Worm (Caenorhabditis elegans) whole organism, L1 larva: ENCODE data around the gene Y48A6C.4.

Experiments used
- C16A3.4 ChIP-seq: fragments of 150-350 bp; optimal IDR thresholded peaks from 2 replicates; lab custom pipeline; 2014; ENCODE audit warnings: missing biosample characterization, missing genetic modification characterization
- Y116A8C.19 ChIP-seq: sonication (generic microtip); optimal IDR thresholded peaks from 2 replicates; lab custom pipeline; 2016; ENCODE audit warnings: missing compliant biosample characterization, missing genetic modification characterization, borderline replicate concordance
- ama-1 ChIP-seq: fragments of 150-350 bp; optimal IDR thresholded peaks from 2 replicates; lab custom pipeline; 2014
- blmp-1 ChIP-seq: fragments of 150-350 bp; optimal IDR thresholded peaks from 2 replicates; lab custom pipeline; 2014; ENCODE audit warnings: missing biosample characterization, missing genetic modification characterization
- ceh-63 ChIP-seq: fragments of 200-800 bp; sonication (Bioruptor generic); optimal IDR thresholded peaks from 2 replicates; lab custom pipeline; 2018; ENCODE audit warnings: mild to moderate bottlenecking, missing genetic modification characterization, missing compliant biosample characterization
- ceh-88 ChIP-seq: fragments of 200-800 bp; sonication (Bioruptor generic); IDR thresholded peaks from 2 replicates; pipeline ENCODE4 v1.3.6; 2022; ENCODE audit warnings: missing genetic modification characterization, missing compliant biosample characterization
- ces-1 ChIP-seq: fragments of 150-350 bp; optimal IDR thresholded peaks from 2 replicates; lab custom pipeline; 2014; ENCODE audit warnings: missing biosample characterization, missing genetic modification reagents, missing genetic modification characterization
- dpl-1 ChIP-seq, 3 experiments: fragments of 150-350 bp in 2 of 3; sonication (generic microtip) in 1 of 3; optimal IDR thresholded peaks; 2 replicates each; lab custom pipeline; 2014 to 2017; ENCODE audit warnings: missing biosample characterization in 3 of 3, missing genetic modification characterization in 3 of 3, missing genetic modification reagents in 3 of 3
- efl-1 ChIP-seq, 4 experiments: fragments of 150-350 bp; optimal IDR thresholded peaks in 3 of 4; peaks in 1 of 4; 1 replicate in 1 of 4; 2 replicates in 3 of 4; lab custom pipeline; 2014; ENCODE audit warnings: missing biosample characterization in 2 of 4, missing genetic modification characterization in 2 of 4, missing genetic modification reagents in 2 of 4
- elt-3 ChIP-seq, 6 experiments: fragments of 150-350 bp in 1 of 6; sonication (generic microtip); optimal IDR thresholded peaks; 2 replicates each; lab custom pipeline; 2017 to 2018; ENCODE audit warnings: missing biosample characterization in 6 of 6, missing genetic modification characterization in 6 of 6, inconsistent platforms in 1 of 6
- ets-5 ChIP-seq: fragments of 200-800 bp; sonication (Bioruptor generic); IDR thresholded peaks from 2 replicates; pipeline ENCODE4 v1.3.6; 2022; ENCODE audit warnings: missing genetic modification characterization, missing compliant biosample characterization
- fos-1 ChIP-seq: fragments of 150-350 bp; optimal IDR thresholded peaks from 2 replicates; lab custom pipeline; 2014; ENCODE audit warnings: missing biosample characterization, missing genetic modification characterization
- grh-1 ChIP-seq: fragments of 200-800 bp; sonication (Bioruptor generic); IDR thresholded peaks from 2 replicates; pipeline ENCODE4 v1.3.6; 2022; ENCODE audit warnings: missing genetic modification reagents, missing genetic modification characterization, missing compliant biosample characterization
- hpl-2 ChIP-seq: fragments of 150-350 bp; optimal IDR thresholded peaks from 2 replicates; lab custom pipeline; 2014; ENCODE audit warnings: missing biosample characterization, missing genetic modification reagents, missing genetic modification characterization
- irx-1 ChIP-seq: sonication (generic microtip); optimal IDR thresholded peaks from 2 replicates; lab custom pipeline; 2016; ENCODE audit warnings: missing genetic modification characterization, missing compliant biosample characterization
- isw-1 ChIP-seq: fragments of 200-800 bp; sonication (Bioruptor generic); IDR thresholded peaks from 2 replicates; pipeline ENCODE4 v1.3.6; 2022; ENCODE audit warnings: missing genetic modification characterization, missing compliant biosample characterization
- jun-1 ChIP-seq: fragments of 150-350 bp; optimal IDR thresholded peaks from 2 replicates; lab custom pipeline; 2014; ENCODE audit warnings: missing biosample characterization, missing genetic modification reagents, missing genetic modification characterization
- lsy-2 ChIP-seq, 2 experiments: fragments of 150-350 bp; optimal IDR thresholded peaks; 2 replicates each; lab custom pipeline; 2014; ENCODE audit warnings: missing biosample characterization in 2 of 2, missing genetic modification characterization in 2 of 2
- mab-9 ChIP-seq: fragments of 200-800 bp; sonication (Bioruptor generic); IDR thresholded peaks from 2 replicates; pipeline ENCODE4 v1.3.6; 2022; ENCODE audit warnings: missing genetic modification reagents, missing genetic modification characterization, missing compliant biosample characterization
- mdl-1 ChIP-seq, 2 experiments: fragments of 150-350 bp; optimal IDR thresholded peaks; 2 replicates each; lab custom pipeline; 2014 to 2017; ENCODE audit warnings: missing biosample characterization in 2 of 2, missing genetic modification characterization in 2 of 2, inconsistent platforms in 1 of 2
- mep-1 ChIP-seq: fragments of 150-350 bp; optimal IDR thresholded peaks from 2 replicates; lab custom pipeline; 2014; ENCODE audit warnings: missing biosample characterization, missing genetic modification characterization
- nhr-19 ChIP-seq: fragments of 200-800 bp; sonication (Bioruptor generic); conservative IDR thresholded peaks from 2 replicates; pipeline ENCODE4 v1.3.6; 2022; ENCODE audit warnings: missing genetic modification characterization, missing compliant biosample characterization
- nhr-20 ChIP-seq: sonication (generic microtip); optimal IDR thresholded peaks from 2 replicates; lab custom pipeline; 2016; ENCODE audit warnings: mild to moderate bottlenecking, missing genetic modification characterization, missing compliant biosample characterization
- nhr-237 ChIP-seq: fragments of 150-350 bp; optimal IDR thresholded peaks from 2 replicates; lab custom pipeline; 2014; ENCODE audit warnings: missing biosample characterization, missing genetic modification characterization
- nhr-28 ChIP-seq: fragments of 150-350 bp; optimal IDR thresholded peaks from 2 replicates; lab custom pipeline; 2014; ENCODE audit warnings: missing biosample characterization, missing genetic modification characterization
- nhr-47 ChIP-seq: sonication (generic microtip); optimal IDR thresholded peaks from 2 replicates; lab custom pipeline; 2016; ENCODE audit warnings: mild to moderate bottlenecking, missing genetic modification characterization, moderate library complexity, missing compliant biosample characterization
- nhr-71 ChIP-seq: sonication (generic microtip); optimal IDR thresholded peaks from 2 replicates; lab custom pipeline; 2016; ENCODE audit warnings: mild to moderate bottlenecking, missing genetic modification characterization, moderate library complexity, missing compliant biosample characterization
- nhr-77 ChIP-seq: fragments of 150-350 bp; optimal IDR thresholded peaks from 2 replicates; lab custom pipeline; 2014; ENCODE audit warnings: missing biosample characterization, missing genetic modification characterization
- nhr-85 ChIP-seq: sonication (generic microtip); peaks from one replicate; lab custom pipeline; 2016; ENCODE audit warnings: missing genetic modification characterization, inconsistent platforms, missing compliant biosample characterization
- nhr-90 ChIP-seq: sonication (generic microtip); optimal IDR thresholded peaks from 2 replicates; lab custom pipeline; 2016; ENCODE audit warnings: mild to moderate bottlenecking, missing genetic modification characterization, missing compliant biosample characterization; ENCODE audit not compliant: poor library complexity
- pax-3 ChIP-seq: fragments of 200-800 bp; sonication (Bioruptor generic); optimal IDR thresholded peaks from 2 replicates; lab custom pipeline; 2018; ENCODE audit warnings: mild to moderate bottlenecking, missing genetic modification characterization, moderate library complexity, missing compliant biosample characterization
- pqm-1 ChIP-seq: sonication (generic microtip); optimal IDR thresholded peaks from 3 replicates; lab custom pipeline; 2017; ENCODE audit warnings: missing biosample characterization, missing genetic modification characterization
- skn-1 ChIP-seq: fragments of 150-350 bp; optimal IDR thresholded peaks from 2 replicates; lab custom pipeline; 2014; ENCODE audit warnings: missing biosample characterization, missing genetic modification characterization
- snu-23 ChIP-seq: sonication (generic microtip); optimal IDR thresholded peaks from 2 replicates; lab custom pipeline; 2016; ENCODE audit warnings: missing genetic modification characterization, missing compliant biosample characterization
- sox-4 ChIP-seq: sonication (generic microtip); optimal IDR thresholded peaks from 2 replicates; lab custom pipeline; 2016; ENCODE audit warnings: missing genetic modification characterization, missing compliant biosample characterization
- sup-37 ChIP-seq: fragments of 200-800 bp; sonication (Bioruptor generic); optimal IDR thresholded peaks from 2 replicates; lab custom pipeline; 2018; ENCODE audit warnings: mild to moderate bottlenecking, missing genetic modification characterization, missing compliant biosample characterization
- tbx-2 ChIP-seq: sonication (generic microtip); optimal IDR thresholded peaks from 2 replicates; lab custom pipeline; 2016; ENCODE audit warnings: missing genetic modification characterization, missing compliant biosample characterization
- unc-62 ChIP-seq: fragments of 150-350 bp; optimal IDR thresholded peaks from 2 replicates; lab custom pipeline; 2014; ENCODE audit warnings: missing biosample characterization, missing genetic modification reagents, missing genetic modification characterization
- zag-1 ChIP-seq: fragments of 150-350 bp; optimal IDR thresholded peaks from 2 replicates; lab custom pipeline; 2014; ENCODE audit warnings: missing biosample characterization, missing genetic modification characterization
- zip-4 ChIP-seq: fragments of 200-800 bp; sonication (Bioruptor generic); optimal IDR thresholded peaks from 2 replicates; lab custom pipeline; 2018; ENCODE audit warnings: mild to moderate bottlenecking, missing genetic modification characterization, moderate library complexity, missing compliant biosample characterization
- ztf-11 ChIP-seq, 2 experiments: sonication (generic microtip); optimal IDR thresholded peaks; 2 replicates each; lab custom pipeline; 2016 to 2017; ENCODE audit warnings: missing genetic modification characterization in 2 of 2, missing biosample characterization in 1 of 2, missing compliant biosample characterization in 1 of 2
- ztf-4 ChIP-seq: fragments of 150-350 bp; optimal IDR thresholded peaks from 2 replicates; lab custom pipeline; 2014; ENCODE audit warnings: missing biosample characterization, missing genetic modification characterization

The Y48A6C.4 gene

DNA sequence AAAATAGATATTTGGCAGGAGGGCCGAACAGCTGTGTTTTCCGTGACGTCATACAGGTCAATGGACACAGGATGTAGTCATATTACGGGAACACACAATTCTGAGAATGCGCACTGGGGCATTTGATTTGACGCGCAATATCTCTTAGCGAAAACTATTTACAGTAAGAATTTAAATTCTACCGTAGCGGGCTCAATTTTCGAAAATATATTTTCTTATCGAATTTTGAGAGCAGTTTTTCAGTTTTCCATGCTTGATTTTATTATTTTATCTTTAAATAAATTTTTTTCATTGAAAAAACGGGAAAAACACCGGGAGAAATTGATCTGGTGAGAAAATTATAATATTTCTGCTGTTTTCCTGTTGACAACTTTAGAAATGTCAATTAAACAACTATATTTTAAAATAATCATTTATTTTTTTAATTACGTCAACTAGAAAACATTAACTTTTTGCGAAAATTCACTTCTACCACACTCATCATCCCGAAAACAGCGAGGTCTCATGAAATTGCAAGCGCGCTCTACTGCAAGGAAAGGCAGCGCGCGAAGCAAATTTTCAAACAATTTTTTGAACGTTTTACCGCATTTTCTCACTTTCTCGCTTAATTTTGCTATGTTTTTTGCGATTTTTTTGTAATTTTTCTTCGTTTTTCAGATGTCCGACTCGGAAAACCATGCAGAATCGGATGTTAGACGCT lies 22.3 kb downstream of the Y48A6C.4 start, which contains the start of the genes Y47D3A.1 and pola-1 (continued):
- TF ChIP-seq irx-1 (tag; lab: Kevin White, UChicago) (peak; percentile 50), Y116A8C.19 (tag; lab: Kevin White, UChicago) (no peak), blmp-1 (tag; lab: Kevin White, UChicago) (peak; percentile 70), ztf-11 (tag; optimal IDR thresholded peaks at IDR 0.05; lab: Kevin White, UChicago) (peak in 1 of 2 experiments; percentile 85), ces-1 (no peak), ceh-63 (GFP tag; lab: Kevin White, UChicago) (no peak), nhr-47 (peak; percentile 86), ztf-4 (no peak), nhr-20 (peak; percentile 79), elt-3 (tag; optimal IDR thresholded peaks at IDR 0.05; lab: Kevin White, UChicago) (peak in 3 of 6 experiments; percentile 39 to 72 (median 53)), C16A3.4 (tag; lab: Kevin White, UChicago) (peak; percentile 90), unc-62 (GFP tag; lab: Kevin White, UChicago) (no peak), snu-23 (peak; percentile 83), lsy-2 (tag; optimal IDR thresholded peaks at IDR 0.05; lab: Kevin White, UChicago) (peak; percentile 77 to 91), sup-37 (GFP tag; lab: Kevin White, UChicago) (no peak), nhr-71 (tag; lab: Kevin White, UChicago) (peak; percentile 87), nhr-19 (GFP tag; lab: Robert Waterston, UW) (peak; percentile 74), dpl-1 (GFP tag; optimal IDR thresholded peaks at IDR 0.05; lab: Kevin White, UChicago) (peak; percentile 93 to 94 (median 94)), nhr-237 (tag; lab: Kevin White, UChicago) (peak; percentile 69), fos-1 (tag; lab: Kevin White, UChicago) (peak; percentile 71), pax-3 (tag; lab: Kevin White, UChicago) (peak; percentile 83), tbx-2 (tag; lab: Kevin White, UChicago) (peak; percentile 82)

DNA sequence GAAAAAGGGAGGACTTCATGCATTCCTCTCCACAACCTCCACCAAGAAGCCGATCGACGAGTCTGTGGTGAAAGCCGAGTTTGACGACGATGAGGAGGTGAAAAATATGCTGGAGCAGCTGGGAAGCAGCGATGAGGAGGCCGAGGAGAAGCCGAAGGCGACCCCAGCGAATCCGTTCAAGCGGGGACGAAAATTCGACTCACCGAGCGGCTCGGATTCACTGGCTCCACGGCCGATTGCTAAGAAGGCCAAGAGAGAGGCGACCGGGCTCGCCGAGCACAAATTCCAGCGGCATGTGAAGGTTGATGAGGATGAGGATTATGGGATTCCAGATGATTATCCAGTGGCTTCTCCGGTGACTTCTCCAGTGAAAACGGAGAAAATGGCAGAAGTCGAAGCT lies 23.3 kb downstream of the Y48A6C.4 start:
- no peak for TF ChIP-seq lsy-2 (tag; optimal IDR thresholded peaks at IDR 0.05; lab: Kevin White, UChicago)

ce11 chrIII:11149254-11149876 lies 29.8 kb downstream of the Y48A6C.4 start:
- TF ChIP-seq nhr-237 (tag; lab: Kevin White, UChicago) (no peak), nhr-77 (tag; lab: Kevin White, UChicago) (no peak), ceh-88 (GFP tag; lab: Robert Waterston, UW) (no peak), dpl-1 (GFP tag; optimal IDR thresholded peaks at IDR 0.05; lab: Kevin White, UChicago) (peak in 1 of 3 experiments; percentile 12), sox-4 (tag; lab: Kevin White, UChicago) (no peak), efl-1 (optimal IDR thresholded peaks at IDR 0.05; lab: Kevin White, UChicago) (peak in 1 of 2 experiments; percentile 4), efl-1 (GFP tag; optimal IDR thresholded peaks at IDR 0.05 in 1 of 2; lab: Kevin White, UChicago) (peak in 1 of 2 experiments; percentile 12), skn-1 (tag; lab: Kevin White, UChicago) (peak; percentile 60), pax-3 (tag; lab: Kevin White, UChicago) (no peak), ama-1 (lab: Kevin White, UChicago) (no peak)

DNA sequence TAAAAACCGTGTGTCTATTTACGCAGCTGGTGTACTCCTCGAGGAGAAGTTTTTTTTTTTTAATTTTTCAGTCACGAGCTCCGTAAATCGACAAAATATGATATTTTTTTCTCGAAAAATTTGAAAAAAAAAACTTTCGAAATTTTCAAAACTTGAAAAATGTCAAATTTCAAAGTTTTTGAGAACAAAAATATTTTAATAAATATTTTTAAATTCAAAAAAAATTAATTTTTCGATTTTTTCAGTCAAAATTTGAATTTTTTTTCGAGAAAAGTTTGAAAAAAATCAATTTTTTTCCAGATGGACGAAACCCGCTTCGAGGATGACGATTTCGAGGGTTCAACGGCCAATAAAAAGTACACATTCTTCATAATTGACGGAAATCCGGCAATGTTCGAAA lies 34.9 kb downstream of the Y48A6C.4 start, which contains the start of gene cku-70:
Gene cku-70 (plus strand): TSS at position 301 of the 400 bp plus-strand sequence.
- no peak for TF ChIP-seq pqm-1 (tag; lab: Kevin White, UChicago)
- TF ChIP-seq mab-9 (GFP tag; lab: Robert Waterston, UW) = no peak

ce11 chrIII:11157099-11157498 lies 37.5 kb downstream of the Y48A6C.4 start, which contains the start of gene Y47D3A.31:
TSS of gene Y47D3A.31 (minus strand) at chrIII:11157199.
- TF ChIP-seq zip-4 (GFP tag; lab: Kevin White, UChicago) (no peak), nhr-28 (tag; lab: Kevin White, UChicago) (no peak), nhr-90 (tag; lab: Kevin White, UChicago) (no peak), hpl-2 (GFP tag; lab: Kevin White, UChicago) (no peak), mep-1 (tag; lab: Kevin White, UChicago) (no peak), jun-1 (no peak), grh-1 (no peak), zag-1 (tag; lab: Kevin White, UChicago) (no peak), ceh-88 (GFP tag; lab: Robert Waterston, UW) (no peak), isw-1 (GFP tag; lab: Robert Waterston, UW) (no peak), nhr-237 (tag; lab: Kevin White, UChicago) (no peak), nhr-85 (tag; lab: Kevin White, UChicago) (no peak), mdl-1 (tag; optimal IDR thresholded peaks at IDR 0.05; lab: Kevin White, UChicago) (no peak), ets-5 (GFP tag; lab: Robert Waterston, UW) (no peak), ztf-4 (no peak)
